Fruit fly (Drosophila melanogaster): Measurements from ENCODE around the gene CG11279.

Gene CG11279

DNA sequence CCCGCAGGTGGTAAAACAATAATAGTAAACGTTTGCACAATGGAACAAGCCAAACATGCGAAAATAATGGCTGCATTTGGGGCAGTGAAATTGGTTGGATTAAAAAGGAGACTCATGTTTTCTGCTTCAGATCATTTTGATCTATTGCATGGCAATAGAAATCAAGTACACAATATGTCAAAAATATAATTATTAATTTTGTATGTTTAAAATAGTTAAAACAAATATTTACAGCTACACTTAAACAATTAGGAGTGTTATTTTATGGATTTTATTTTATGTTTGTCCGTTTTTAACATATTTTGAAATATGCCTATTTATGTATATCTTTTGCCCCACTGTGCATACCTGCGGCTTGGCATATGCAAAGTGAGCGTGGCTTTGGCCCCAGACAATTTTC is 19.4 kb downstream of the CG11279 start:
- TF ChIP-seq lola (GFP tag; optimal IDR thresholded peaks at IDR 0.05) (no peak), jim (GFP tag; optimal IDR thresholded peaks at IDR 0.05) (no peak), dl (GFP tag; optimal IDR thresholded peaks at IDR 0.05; ENCODE audit: insufficient read depth in 1 of 2, partially characterized antibody in 2 of 2) (no peak), ey (GFP tag; optimal IDR thresholded peaks at IDR 0.05) (no peak), Sp1 (GFP tag; optimal IDR thresholded peaks at IDR 0.05) (no peak), fru (GFP tag; optimal IDR thresholded peaks at IDR 0.05) (no peak), Abd-B (GFP tag; optimal IDR thresholded peaks at IDR 0.05) (no peak), N (GFP tag; optimal IDR thresholded peaks at IDR 0.05) (no peak), Jra (GFP tag; optimal IDR thresholded peaks at IDR 0.05) (no peak), CG9705 (GFP tag; optimal IDR thresholded peaks at IDR 0.05) (no peak), Rel (GFP tag; optimal IDR thresholded peaks at IDR 0.05) (no peak), Rel (tag; optimal IDR thresholded peaks at IDR 0.05) (no peak), foxo (GFP tag; optimal IDR thresholded peaks at IDR 0.05) (no peak), h (GFP tag; optimal IDR thresholded peaks at IDR 0.05) (no peak), psq (GFP tag; optimal IDR thresholded peaks at IDR 0.05) (no peak), dsf (GFP tag; optimal IDR thresholded peaks at IDR 0.05; ENCODE audit: borderline replicate concordance) (no peak), rgr (GFP tag; optimal IDR thresholded peaks at IDR 0.05) (no peak)

DNA sequence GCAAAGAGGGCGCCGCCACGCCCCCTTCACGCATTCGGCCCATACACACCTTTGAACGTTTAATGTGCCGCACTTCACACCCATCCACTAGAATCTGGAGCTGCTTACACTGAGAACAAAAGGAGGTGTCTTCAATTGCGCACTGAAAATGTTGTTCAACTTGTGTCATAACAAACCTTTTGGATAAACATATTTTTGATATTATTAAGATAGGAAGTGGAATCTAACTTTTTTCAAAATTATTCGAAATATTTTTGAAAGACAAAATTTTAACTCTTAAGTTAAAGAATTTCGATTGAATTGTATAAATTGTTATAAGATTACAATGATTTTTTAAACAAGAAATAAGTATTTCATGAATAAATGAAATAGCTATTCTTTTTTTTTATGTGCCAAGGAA is 21.5 kb downstream of the CG11279 start:
- TF ChIP-seq Dfd (GFP tag; optimal IDR thresholded peaks at IDR 0.05): no peak
- no peak for TF ChIP-seq woc (GFP tag; optimal IDR thresholded peaks at IDR 0.05)
- no peak for TF ChIP-seq psq (GFP tag; optimal IDR thresholded peaks at IDR 0.05)
- no peak for TF ChIP-seq dmrt93B (GFP tag; optimal IDR thresholded peaks at IDR 0.05)

DNA sequence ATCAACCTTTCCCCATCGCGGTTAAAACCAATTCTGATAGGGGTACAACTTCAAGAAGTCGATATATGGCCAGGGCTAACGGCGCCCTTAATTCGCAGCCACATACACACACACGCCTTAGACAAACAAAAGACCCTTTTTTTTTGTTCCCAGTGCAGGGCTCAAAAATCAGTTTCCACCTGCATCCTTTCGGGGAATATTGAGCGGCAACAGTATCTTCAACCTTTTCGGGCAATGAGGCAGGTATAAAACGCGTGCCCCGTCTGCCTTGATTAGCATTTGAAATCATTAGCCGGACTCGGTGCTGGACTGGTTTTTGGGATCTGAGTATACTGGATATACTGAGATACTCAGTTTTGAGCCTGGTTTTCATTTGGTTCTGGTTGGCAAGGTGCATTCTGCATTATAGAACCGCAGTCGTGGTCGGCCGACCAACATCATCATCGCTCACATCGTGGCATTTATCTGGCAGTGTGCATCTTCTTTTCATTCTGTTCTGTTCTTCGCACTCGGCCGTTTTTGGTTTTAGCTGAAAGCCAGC is 27.4 kb downstream of the CG11279 start:
- TF ChIP-seq CG9705 (GFP tag; optimal IDR thresholded peaks at IDR 0.05) (no peak), CrebA (GFP tag; optimal IDR thresholded peaks at IDR 0.05; ENCODE audit: borderline replicate concordance) (peak; percentile 9), psq (GFP tag; optimal IDR thresholded peaks at IDR 0.05) (peak; percentile 44), h (GFP tag; optimal IDR thresholded peaks at IDR 0.05) (no peak)

DNA sequence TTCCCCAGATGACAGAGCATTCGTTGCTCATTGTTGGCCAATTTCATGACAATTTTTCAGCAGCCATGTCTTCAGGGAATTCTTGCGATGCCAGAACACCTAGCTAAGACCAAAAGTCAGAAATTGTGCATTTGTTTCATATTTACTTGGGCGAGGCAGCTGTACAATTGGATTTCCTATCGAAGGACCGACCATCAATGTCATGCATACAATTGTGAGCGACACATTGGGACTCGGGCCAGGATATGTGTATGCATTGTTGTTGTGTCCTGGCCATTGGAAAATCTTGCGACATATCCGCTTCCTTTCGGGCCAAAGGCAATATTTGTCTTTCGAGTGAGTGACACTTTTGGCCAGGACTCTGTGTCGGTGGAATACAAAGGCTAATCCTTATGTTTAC is 30.5 kb downstream of the CG11279 start:
- no peak for TF ChIP-seq pan (optimal IDR thresholded peaks at IDR 0.05)
- TF ChIP-seq Mio (GFP tag; optimal IDR thresholded peaks at IDR 0.05): no peak
- no peak for TF ChIP-seq psq (GFP tag; optimal IDR thresholded peaks at IDR 0.05)
- TF ChIP-seq Myc (optimal IDR thresholded peaks at IDR 0.05): no peak
- no peak for TF ChIP-seq Jra (GFP tag; optimal IDR thresholded peaks at IDR 0.05)
- no peak for TF ChIP-seq usp (GFP tag; optimal IDR thresholded peaks at IDR 0.05)
- TF ChIP-seq Hr83 (GFP tag; optimal IDR thresholded peaks at IDR 0.05; ENCODE audit: poor library complexity, severe bottlenecking): no peak
- no peak for TF ChIP-seq Rel (GFP tag; optimal IDR thresholded peaks at IDR 0.05)
- TF ChIP-seq Rel (tag; optimal IDR thresholded peaks at IDR 0.05): no peak
- TF ChIP-seq foxo (GFP tag; optimal IDR thresholded peaks at IDR 0.05): no peak
- TF ChIP-seq jim (GFP tag; optimal IDR thresholded peaks at IDR 0.05): no peak

DNA sequence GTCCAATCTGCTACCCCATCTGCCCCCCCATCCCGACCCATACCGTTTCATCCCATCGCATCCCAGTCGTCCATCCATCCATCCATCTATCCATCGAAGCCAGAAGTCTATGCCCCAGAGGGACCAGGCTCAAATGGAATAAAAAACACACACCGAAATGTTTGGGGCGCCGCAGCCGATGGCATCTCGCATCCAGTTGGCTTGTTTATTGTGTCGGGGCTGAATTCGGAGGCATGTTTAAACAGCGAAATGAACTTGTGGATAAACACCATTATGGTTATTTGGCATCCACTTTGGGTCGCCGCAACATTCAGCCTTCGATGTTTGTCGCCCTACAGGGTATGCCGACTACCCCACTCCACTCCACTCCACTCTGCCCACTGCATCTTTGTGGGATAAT is 33.6 kb downstream of the CG11279 start:
- no peak for TF ChIP-seq foxo (GFP tag; optimal IDR thresholded peaks at IDR 0.05)
- TF ChIP-seq pan (optimal IDR thresholded peaks at IDR 0.05): no peak
- no peak for TF ChIP-seq Hnf4 (GFP tag; optimal IDR thresholded peaks at IDR 0.05)
- TF ChIP-seq OdsH (GFP tag; optimal IDR thresholded peaks at IDR 0.05): no peak
- TF ChIP-seq brk (GFP tag; optimal IDR thresholded peaks at IDR 0.05): no peak

DNA sequence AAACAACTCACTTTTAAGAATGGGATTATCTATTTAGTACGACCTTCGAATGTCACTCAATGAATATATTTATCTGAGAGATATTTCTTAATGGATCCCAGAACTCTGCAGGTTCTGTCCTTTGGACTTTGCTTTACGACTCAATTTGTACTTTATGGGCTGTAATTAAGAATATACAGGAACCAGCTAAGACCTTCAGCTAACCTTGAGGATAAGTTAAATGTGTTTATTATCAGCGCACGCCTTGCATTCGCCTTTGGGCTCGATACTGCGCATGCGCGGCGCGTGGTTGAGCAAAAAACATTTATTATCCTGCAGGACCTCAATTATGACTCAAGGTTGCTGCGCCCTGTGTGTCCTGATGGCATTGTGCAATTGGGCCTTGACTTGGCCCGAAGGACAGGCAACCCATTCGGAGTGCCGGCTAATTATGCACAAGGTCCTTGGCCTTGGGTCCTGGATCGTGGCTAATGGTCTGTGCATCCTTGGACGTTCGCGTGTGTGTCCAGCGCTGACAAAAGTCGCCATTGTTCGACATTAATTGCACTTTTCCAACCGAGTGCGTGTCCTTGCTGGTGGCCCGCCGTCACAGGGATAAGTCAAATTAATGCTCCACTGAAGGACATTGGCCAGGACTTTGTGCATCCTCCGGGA is 34.6 kb downstream of the CG11279 start:
- TF ChIP-seq HLH106 (tag; optimal IDR thresholded peaks at IDR 0.05) (no peak), sage (GFP tag; optimal IDR thresholded peaks at IDR 0.05) (no peak)
